Worm (Caenorhabditis elegans) whole organism, L2 larva: ENCODE measurements around the gene smg-6.

Experiments
- C34F6.9 ChIP-seq: fragments of 150-350 bp; optimal IDR thresholded peaks from 2 replicates; lab custom pipeline; 2014; ENCODE audit warnings: missing biosample characterization, missing genetic modification characterization
- F13H6.1 ChIP-seq: sonication (generic microtip); optimal IDR thresholded peaks from 2 replicates; lab custom pipeline; 2016; ENCODE audit warnings: missing genetic modification characterization, missing compliant biosample characterization
- R02D3.7 ChIP-seq: fragments of 150-350 bp; optimal IDR thresholded peaks from 2 replicates; lab custom pipeline; 2014; ENCODE audit warnings: missing biosample characterization, missing genetic modification characterization
- Y55F3AM.14 ChIP-seq: fragments of 200-800 bp; sonication (Bioruptor generic); optimal IDR thresholded peaks from 2 replicates; lab custom pipeline; 2018; ENCODE audit warnings: mild to moderate bottlenecking, missing genetic modification characterization, missing compliant biosample characterization
- ZK546.5 ChIP-seq: sonication (generic microtip); optimal IDR thresholded peaks from 2 replicates; lab custom pipeline; 2017; ENCODE audit warnings: missing biosample characterization, missing genetic modification characterization
- alr-1 ChIP-seq: fragments of 150-350 bp; optimal IDR thresholded peaks from 2 replicates; lab custom pipeline; 2014; ENCODE audit warnings: missing biosample characterization, missing genetic modification characterization
- aly-2 ChIP-seq: fragments of 150-350 bp; optimal IDR thresholded peaks from 2 replicates; lab custom pipeline; 2014; ENCODE audit warnings: missing biosample characterization, missing genetic modification characterization
- ama-1 ChIP-seq: fragments of 150-350 bp; optimal IDR thresholded peaks from 2 replicates; lab custom pipeline; 2018; ENCODE audit warnings: inconsistent platforms
- blmp-1 ChIP-seq: sonication (generic microtip); optimal IDR thresholded peaks from 2 replicates; lab custom pipeline; 2017; ENCODE audit warnings: missing genetic modification characterization, mild to moderate bottlenecking, missing compliant biosample characterization, antibody characterized with exemption, moderate library complexity; ENCODE audit not compliant: insufficient read depth
- ceh-16 ChIP-seq: fragments of 150-350 bp; optimal IDR thresholded peaks from 2 replicates; lab custom pipeline; 2014; ENCODE audit warnings: missing biosample characterization, missing genetic modification characterization
- ceh-82 ChIP-seq: fragments of 150-350 bp; optimal IDR thresholded peaks from 2 replicates; lab custom pipeline; 2014; ENCODE audit warnings: missing biosample characterization, missing genetic modification characterization
- crh-2 ChIP-seq: sonication (generic microtip); optimal IDR thresholded peaks from 2 replicates; lab custom pipeline; 2017; ENCODE audit warnings: missing biosample characterization, missing genetic modification characterization
- dmd-4 ChIP-seq: sonication (generic microtip); optimal IDR thresholded peaks from 2 replicates; lab custom pipeline; 2017; ENCODE audit warnings: missing biosample characterization, missing genetic modification characterization
- egl-27 ChIP-seq: sonication (generic microtip); optimal IDR thresholded peaks from 3 replicates; lab custom pipeline; 2017; ENCODE audit warnings: missing biosample characterization, missing genetic modification reagents, missing genetic modification characterization
- elt-1 ChIP-seq: fragments of 150-350 bp; optimal IDR thresholded peaks from 2 replicates; lab custom pipeline; 2014; ENCODE audit warnings: missing biosample characterization, missing genetic modification characterization
- elt-3 ChIP-seq: sonication (generic microtip); optimal IDR thresholded peaks from 2 replicates; lab custom pipeline; 2017; ENCODE audit warnings: missing biosample characterization, missing genetic modification characterization
- fos-1 ChIP-seq: fragments of 150-350 bp; optimal IDR thresholded peaks from 2 replicates; lab custom pipeline; 2014; ENCODE audit warnings: missing biosample characterization, missing genetic modification characterization
- gmeb-1 ChIP-seq: fragments of 150-350 bp; optimal IDR thresholded peaks from 2 replicates; lab custom pipeline; 2014; ENCODE audit warnings: missing biosample characterization, missing genetic modification characterization
- lin-11 ChIP-seq: fragments of 150-350 bp; sonication (generic microtip); optimal IDR thresholded peaks from 2 replicates; lab custom pipeline; 2014; ENCODE audit warnings: missing biosample characterization, missing genetic modification characterization, inconsistent platforms, mixed read lengths
- lin-13 ChIP-seq: fragments of 150-350 bp; optimal IDR thresholded peaks from 2 replicates; lab custom pipeline; 2014; ENCODE audit warnings: missing biosample characterization, missing genetic modification reagents, missing genetic modification characterization
- lin-39 ChIP-seq: fragments of 150-350 bp; optimal IDR thresholded peaks from 2 replicates; lab custom pipeline; 2014; ENCODE audit warnings: missing biosample characterization, missing genetic modification reagents, missing genetic modification characterization
- lsy-2 ChIP-seq, 2 experiments: fragments of 150-350 bp in 1 of 2; sonication (generic microtip) in 1 of 2; optimal IDR thresholded peaks; 2 replicates each; lab custom pipeline; 2014 to 2017; ENCODE audit warnings: missing biosample characterization in 2 of 2, missing genetic modification characterization in 2 of 2
- mab-5 ChIP-seq: fragments of 150-350 bp; optimal IDR thresholded peaks from 2 replicates; lab custom pipeline; 2014; ENCODE audit warnings: missing biosample characterization, missing genetic modification characterization
- mdl-1 ChIP-seq, 2 experiments: fragments of 150-350 bp in 1 of 2; sonication (generic microtip) in 1 of 2; optimal IDR thresholded peaks; 2 replicates each; lab custom pipeline; 2017; ENCODE audit warnings: missing biosample characterization in 2 of 2, missing genetic modification characterization in 2 of 2
- nhr-10 ChIP-seq: sonication (generic microtip); optimal IDR thresholded peaks from 2 replicates; lab custom pipeline; 2017; ENCODE audit warnings: missing biosample characterization, missing genetic modification characterization
- nhr-11 ChIP-seq: fragments of 150-350 bp; optimal IDR thresholded peaks from 2 replicates; lab custom pipeline; 2014; ENCODE audit warnings: missing biosample characterization, missing genetic modification characterization
- nhr-12 ChIP-seq: fragments of 150-350 bp; optimal IDR thresholded peaks from 2 replicates; lab custom pipeline; 2014; ENCODE audit warnings: missing biosample characterization, missing genetic modification characterization
- nhr-129 ChIP-seq: fragments of 150-350 bp; optimal IDR thresholded peaks from 2 replicates; lab custom pipeline; 2014; ENCODE audit warnings: missing biosample characterization, missing genetic modification characterization
- nhr-21 ChIP-seq: fragments of 150-350 bp; optimal IDR thresholded peaks from 2 replicates; lab custom pipeline; 2014; ENCODE audit warnings: missing biosample characterization, missing genetic modification characterization
- nhr-23 ChIP-seq: fragments of 150-350 bp; optimal IDR thresholded peaks from 2 replicates; lab custom pipeline; 2014; ENCODE audit warnings: missing biosample characterization, missing genetic modification reagents, missing genetic modification characterization
- nhr-237 ChIP-seq: fragments of 150-350 bp; optimal IDR thresholded peaks from 2 replicates; lab custom pipeline; 2014; ENCODE audit warnings: missing biosample characterization, missing genetic modification characterization
- nhr-25 ChIP-seq: fragments of 150-350 bp; sonication (generic microtip); optimal IDR thresholded peaks from 3 replicates; lab custom pipeline; 2014; ENCODE audit warnings: missing biosample characterization, missing genetic modification characterization
- nhr-6 ChIP-seq: fragments of 150-350 bp; optimal IDR thresholded peaks from 2 replicates; lab custom pipeline; 2014; ENCODE audit warnings: missing biosample characterization, missing genetic modification characterization
- nhr-77 ChIP-seq: fragments of 150-350 bp; optimal IDR thresholded peaks from 2 replicates; lab custom pipeline; 2014; ENCODE audit warnings: missing biosample characterization, missing genetic modification characterization
- peb-1 ChIP-seq: fragments of 150-350 bp; optimal IDR thresholded peaks from 2 replicates; lab custom pipeline; 2014; ENCODE audit warnings: missing biosample characterization, missing genetic modification characterization
- sem-4 ChIP-seq: fragments of 150-350 bp; optimal IDR thresholded peaks from 2 replicates; lab custom pipeline; 2014; ENCODE audit warnings: missing biosample characterization, missing genetic modification reagents, missing genetic modification characterization
- skn-1 ChIP-seq: sonication (generic microtip); optimal IDR thresholded peaks from 2 replicates; lab custom pipeline; 2017; ENCODE audit warnings: missing biosample characterization, missing genetic modification characterization
- sma-3 ChIP-seq: sonication (generic microtip); optimal IDR thresholded peaks from 2 replicates; lab custom pipeline; 2016; ENCODE audit warnings: missing genetic modification reagents, missing genetic modification characterization, missing compliant biosample characterization
- sma-9 ChIP-seq, 2 experiments: fragments of 150-350 bp in 1 of 2; sonication (generic microtip) in 1 of 2; optimal IDR thresholded peaks; 2 replicates each; lab custom pipeline; 2014 to 2016; ENCODE audit warnings: missing genetic modification characterization in 2 of 2, mild to moderate bottlenecking in 1 of 2, missing biosample characterization in 1 of 2, missing compliant biosample characterization in 1 of 2, missing genetic modification reagents in 1 of 2, moderate library complexity in 1 of 2
- snpc-4 ChIP-seq: fragments of 150-350 bp; optimal IDR thresholded peaks from 2 replicates; lab custom pipeline; 2014; ENCODE audit warnings: missing biosample characterization, missing genetic modification characterization
- unc-39 ChIP-seq: fragments of 150-350 bp; optimal IDR thresholded peaks from 2 replicates; lab custom pipeline; 2014; ENCODE audit warnings: missing biosample characterization, missing genetic modification characterization
- unc-55 ChIP-seq: fragments of 150-350 bp; sonication (generic microtip); optimal IDR thresholded peaks from 3 replicates; lab custom pipeline; 2014; ENCODE audit warnings: missing biosample characterization, missing genetic modification reagents, missing genetic modification characterization
- unc-62 ChIP-seq: fragments of 150-350 bp; optimal IDR thresholded peaks from 2 replicates; lab custom pipeline; 2014; ENCODE audit warnings: missing biosample characterization, missing genetic modification reagents, missing genetic modification characterization
- zag-1 ChIP-seq: fragments of 150-350 bp; optimal IDR thresholded peaks from 2 replicates; lab custom pipeline; 2014; ENCODE audit warnings: missing biosample characterization, missing genetic modification characterization
- ztf-1 ChIP-seq: fragments of 200-800 bp; sonication (Bioruptor generic); conservative IDR thresholded peaks from 2 replicates; pipeline ENCODE4 v1.3.6; 2022; ENCODE audit warnings: missing genetic modification characterization, missing compliant biosample characterization
- ztf-11 ChIP-seq: sonication (generic microtip); optimal IDR thresholded peaks from 2 replicates; lab custom pipeline; 2017; ENCODE audit warnings: missing biosample characterization, missing genetic modification characterization
- ztf-4 ChIP-seq: fragments of 150-350 bp; optimal IDR thresholded peaks from 2 replicates; lab custom pipeline; 2014; ENCODE audit warnings: missing biosample characterization, missing genetic modification characterization

Gene smg-6

DNA sequence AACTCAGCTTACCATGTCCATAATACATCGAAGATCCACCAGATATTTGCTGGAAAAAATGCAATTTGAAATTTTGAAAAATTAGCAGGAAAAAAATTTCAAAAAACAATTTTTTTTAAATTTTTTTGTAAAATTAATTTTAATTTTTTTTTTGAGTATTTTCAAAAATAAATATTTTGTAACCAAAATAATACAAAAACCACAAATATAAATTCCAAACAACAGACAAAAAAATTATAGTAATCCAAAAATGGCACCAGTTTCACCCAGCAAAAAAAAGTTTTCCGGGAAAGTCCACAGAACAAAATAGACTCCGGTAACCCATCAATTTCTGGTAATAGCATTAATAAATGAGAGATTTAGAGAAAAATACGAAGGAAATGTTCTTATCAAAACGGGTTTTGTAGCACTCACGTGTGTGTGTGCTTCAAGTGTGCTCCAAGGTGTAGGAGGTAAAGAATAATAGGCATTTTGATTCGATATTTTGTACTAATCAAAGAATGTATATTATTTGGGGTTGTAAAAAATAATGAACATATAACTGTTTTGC, 18.8 kb upstream of the smg-6 start, which contains the start of gene nhr-121:
nhr-121 (minus strand) TSS at position 51 of the 550 bp plus-strand sequence.
- TF ChIP-seq snpc-4 (no peak), fos-1 (tag; lab: Kevin White, UChicago) (peak; percentile 44)

DNA sequence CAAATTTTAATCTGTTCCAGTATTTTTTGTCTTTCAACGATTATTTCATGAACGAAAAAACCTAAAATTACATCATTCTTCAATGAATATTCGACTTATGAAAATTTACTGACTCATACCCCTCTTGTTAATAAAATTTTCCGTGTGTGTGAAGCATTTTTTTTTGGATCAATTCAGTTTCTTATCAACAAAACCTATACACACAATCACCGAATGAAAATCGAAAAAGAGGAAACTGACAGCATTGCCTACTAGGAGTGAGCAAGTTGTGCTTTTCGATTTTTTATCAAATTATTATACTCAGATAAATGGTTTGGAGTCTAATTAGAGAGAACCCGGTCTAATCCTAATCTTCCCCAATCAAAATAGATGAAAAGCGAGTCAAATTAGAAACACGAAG, 14.9 kb upstream of the smg-6 start, which contains the start of gene E02H9.3:
E02H9.3 (plus strand) TSS at position 301 of the 400 bp plus-strand sequence.
- peak; percentile 44 for TF ChIP-seq fos-1 (tag; lab: Kevin White, UChicago)

DNA sequence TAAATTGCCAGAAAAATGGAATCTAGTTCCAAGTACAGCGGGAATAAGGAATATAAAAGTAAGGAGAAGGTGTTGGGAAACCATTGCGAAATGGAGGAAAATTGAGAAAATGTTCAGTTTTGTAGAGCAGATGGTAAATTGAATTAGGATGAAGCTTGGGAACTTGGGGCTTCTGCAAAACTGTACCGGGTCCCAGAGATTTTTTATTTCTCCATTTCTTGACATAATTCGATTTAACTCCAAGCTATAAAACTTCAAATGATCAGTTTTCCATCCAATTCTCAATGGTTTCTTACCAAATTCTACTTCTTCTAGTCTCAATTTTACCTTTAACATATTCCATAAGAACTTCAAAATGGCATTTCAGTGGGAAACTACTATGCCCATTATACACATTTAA, 5.5 kb upstream of the smg-6 start, which contains the start of the genes E02H9.9 and E02H9.1:
E02H9.9 (minus strand) TSS at position 101 of the 400 bp plus-strand sequence.
E02H9.1 (plus strand) TSS at position 285 of the 400 bp plus-strand sequence.
- TF ChIP-seq F13H6.1 (tag; lab: Kevin White, UChicago) = no peak
- no peak for TF ChIP-seq ztf-11
- TF ChIP-seq nhr-237 = no peak

DNA sequence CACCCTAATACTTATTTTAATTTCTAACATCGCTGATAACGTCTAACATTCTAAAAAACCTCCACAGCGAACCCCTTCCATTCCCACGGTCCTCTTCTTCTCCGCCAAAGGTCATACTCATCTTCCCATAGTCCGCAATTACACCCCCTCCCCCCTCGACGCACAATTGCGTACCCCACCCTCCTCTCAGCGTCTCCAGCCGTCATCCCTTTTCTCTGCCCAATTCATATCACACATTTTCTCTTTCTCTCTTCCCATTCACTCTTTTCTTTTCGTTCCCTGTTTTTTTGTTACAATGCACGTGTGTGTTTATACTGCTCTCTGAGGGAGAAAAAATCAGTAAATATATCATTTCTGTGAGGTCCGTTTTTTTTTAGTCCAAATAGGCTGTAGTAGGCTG, 1.8 kb upstream of the smg-6 start:
- TF ChIP-seq elt-1 (tag; lab: Kevin White, UChicago) = no peak
- TF ChIP-seq nhr-129 (tag; lab: Kevin White, UChicago) = peak; percentile 81
- no peak for TF ChIP-seq sma-3 (GFP tag; lab: Kevin White, UChicago)
- TF ChIP-seq nhr-77 (tag; lab: Kevin White, UChicago) = no peak
- TF ChIP-seq lin-11 (tag; lab: Kevin White, UChicago) = peak; percentile 46
- no peak for TF ChIP-seq nhr-237
- TF ChIP-seq R02D3.7 (tag; lab: Kevin White, UChicago) = no peak
- TF ChIP-seq ztf-4 (tag; lab: Kevin White, UChicago) = peak; percentile 57
- peak; percentile 75 for TF ChIP-seq C34F6.9 (tag; lab: Kevin White, UChicago)
- no peak for TF ChIP-seq F13H6.1 (tag; lab: Kevin White, UChicago)
- no peak for TF ChIP-seq ZK546.5 (tag; lab: Kevin White, UChicago)
- TF ChIP-seq elt-3 (tag; lab: Kevin White, UChicago) = no peak
- TF ChIP-seq ceh-82 (tag; lab: Kevin White, UChicago) = no peak
- no peak for TF ChIP-seq unc-62 (GFP tag; lab: Kevin White, UChicago)
- no peak for TF ChIP-seq nhr-23 (tag; lab: Kevin White, UChicago)
- no peak for TF ChIP-seq nhr-11 (tag; lab: Kevin White, UChicago)
- TF ChIP-seq skn-1 = no peak
- TF ChIP-seq lin-13 (GFP tag; lab: Kevin White, UChicago) = peak; percentile 70
- no peak for TF ChIP-seq nhr-6
- no peak for TF ChIP-seq egl-27 (tag; lab: Kevin White, UChicago)
- TF ChIP-seq aly-2 (tag; lab: Kevin White, UChicago) = no peak
- no peak for TF ChIP-seq snpc-4
- TF ChIP-seq unc-55 (GFP tag; lab: Kevin White, UChicago) = peak; percentile 83
- no peak for TF ChIP-seq sem-4
- no peak for TF ChIP-seq dmd-4 (tag; lab: Kevin White, UChicago)
- no peak for TF ChIP-seq zag-1 (tag; lab: Kevin White, UChicago)
- peak in 1 of 2 experiments; percentile 41 for TF ChIP-seq mdl-1 (tag; optimal IDR thresholded peaks at IDR 0.05; lab: Kevin White, UChicago)
- peak in 1 of 2 experiments; percentile 67 for TF ChIP-seq lsy-2 (tag; optimal IDR thresholded peaks at IDR 0.05; lab: Kevin White, UChicago)
- TF ChIP-seq ztf-1 (GFP tag; lab: Robert Waterston, UW) = no peak
- TF ChIP-seq Y55F3AM.14 = no peak
- TF ChIP-seq lin-39 (tag; lab: Kevin White, UChicago) = no peak
- no peak for TF ChIP-seq ceh-16
- no peak for TF ChIP-seq alr-1 (tag; lab: Kevin White, UChicago)
- TF ChIP-seq crh-2 = peak; percentile 29
- TF ChIP-seq nhr-10 = no peak
- TF ChIP-seq nhr-12 (tag; lab: Kevin White, UChicago) = no peak
- TF ChIP-seq nhr-25 (tag; lab: Kevin White, UChicago) = no peak
- peak; percentile 2 for TF ChIP-seq mab-5
- no peak for TF ChIP-seq peb-1
- no peak for TF ChIP-seq nhr-21 (tag; lab: Kevin White, UChicago)
- TF ChIP-seq ztf-11 = no peak
- TF ChIP-seq fos-1 (tag; lab: Kevin White, UChicago) = peak; percentile 72
- peak; percentile 45 for TF ChIP-seq gmeb-1 (tag; lab: Kevin White, UChicago)
- no peak for TF ChIP-seq ama-1 (lab: Kevin White, UChicago)
- TF ChIP-seq sma-9 (GFP tag; optimal IDR thresholded peaks at IDR 0.05; lab: Kevin White, UChicago) = no peak
- TF ChIP-seq sma-9 (tag; optimal IDR thresholded peaks at IDR 0.05; lab: Kevin White, UChicago) = no peak
- peak; percentile 21 for TF ChIP-seq blmp-1 (tag; lab: Kevin White, UChicago)
- TF ChIP-seq unc-39 = no peak
